Worm (Caenorhabditis elegans) whole organism, L4/young adult: ENCODE results near the gene T26E4.9.
"Not testable (repeated sequence)": the region's sequence is repeated elsewhere in the genome, so short reads cannot be mapped to it uniquely, and the experiment has no call there.

Source experiments
- W03F9.2 ChIP-seq: fragments of 150-350 bp; optimal IDR thresholded peaks from 2 replicates; lab custom pipeline; 2014; ENCODE audit warnings: missing biosample characterization, missing genetic modification characterization
- dao-5 ChIP-seq: sonication (generic microtip); optimal IDR thresholded peaks from 2 replicates; lab custom pipeline; 2016; ENCODE audit warnings: missing genotype, missing genetic modification characterization, moderate library complexity, missing compliant biosample characterization
- him-1 ChIP-seq: sonication (generic microtip); optimal IDR thresholded peaks from 2 replicates; lab custom pipeline; 2016; ENCODE audit warnings: missing genotype, missing genetic modification reagents, missing genetic modification characterization, missing compliant biosample characterization

The T26E4.9 gene

ce11 chrV:15802623-15803022 lies at the start of gene T26E4.9:
Gene T26E4.9, minus strand, starts transcription at chrV:15802723.
- TF ChIP-seq him-1 (tag; lab: Kevin White, UChicago); W03F9.2; dao-5 (tag; lab: Kevin White, UChicago): not testable (repeated sequence)

- not testable (repeated sequence) for TF ChIP-seq dao-5 (tag; lab: Kevin White, UChicago); him-1 (tag; lab: Kevin White, UChicago); W03F9.2
Observed at ce11 chrV:15850276-15850811, 47.8 kb upstream of the T26E4.9 start, which contains the start of gene srh-147. Gene srh-147, minus strand, starts transcription at chrV:15850326.

ce11 chrV:15841095-15841494 lies 38.6 kb upstream of the T26E4.9 start, which contains the start of gene srh-149:
Gene srh-149, minus strand, starts transcription at chrV:15841195.
- TF ChIP-seq him-1 (tag; lab: Kevin White, UChicago) (no peak), dao-5 (tag; lab: Kevin White, UChicago) (no peak), W03F9.2 (no peak)

ce11 chrV:15833622-15834021 lies 31.1 kb upstream of the T26E4.9 start, which contains the start of gene srbc-54:
Gene srbc-54, minus strand, starts transcription at chrV:15833722.
- TF ChIP-seq dao-5 (tag; lab: Kevin White, UChicago) (no peak), W03F9.2 (no peak), him-1 (tag; lab: Kevin White, UChicago) (no peak)

ce11 chrV:15831586-15831985 lies 29.1 kb upstream of the T26E4.9 start, which contains the start of gene srbc-56:
Gene srbc-56, minus strand, starts transcription at chrV:15831686.
- TF ChIP-seq dao-5 (tag; lab: Kevin White, UChicago), result no peak
- TF ChIP-seq him-1 (tag; lab: Kevin White, UChicago), result no peak
- TF ChIP-seq W03F9.2, result no peak

- TF ChIP-seq W03F9.2, result no peak
- no peak for TF ChIP-seq dao-5 (tag; lab: Kevin White, UChicago)
- TF ChIP-seq him-1 (tag; lab: Kevin White, UChicago), result no peak
Observed at ce11 chrV:15829907-15830306, 27.4 kb upstream of the T26E4.9 start, which contains the start of gene srbc-55. Gene srbc-55, minus strand, starts transcription at chrV:15830007.

- TF ChIP-seq W03F9.2, result no peak
- TF ChIP-seq dao-5 (tag; lab: Kevin White, UChicago), result no peak
- TF ChIP-seq him-1 (tag; lab: Kevin White, UChicago), result no peak
Observed at ce11 chrV:15826110-15826509, 23.6 kb upstream of the T26E4.9 start, which contains the start of gene srbc-51. Gene srbc-51, plus strand, starts transcription at chrV:15826410.

- TF ChIP-seq dao-5 (tag; lab: Kevin White, UChicago), result no peak
- TF ChIP-seq him-1 (tag; lab: Kevin White, UChicago), result no peak
- no peak for TF ChIP-seq W03F9.2
Observed at ce11 chrV:15824866-15825265, 22.3 kb upstream of the T26E4.9 start, which contains the start of gene srbc-50. Gene srbc-50, minus strand, starts transcription at chrV:15824966.

ce11 chrV:15821398-15821797 lies 18.9 kb upstream of the T26E4.9 start, which contains the start of gene srbc-49:
Gene srbc-49, plus strand, starts transcription at chrV:15821698.
- no peak for TF ChIP-seq W03F9.2
- no peak for TF ChIP-seq dao-5 (tag; lab: Kevin White, UChicago)
- no peak for TF ChIP-seq him-1 (tag; lab: Kevin White, UChicago)

- TF ChIP-seq him-1 (tag; lab: Kevin White, UChicago), result no peak
- TF ChIP-seq dao-5 (tag; lab: Kevin White, UChicago), result no peak
- no peak for TF ChIP-seq W03F9.2
Observed at ce11 chrV:15819983-15820382, 17.5 kb upstream of the T26E4.9 start, which contains the start of gene srbc-48. Gene srbc-48, plus strand, starts transcription at chrV:15820283.

- TF ChIP-seq dao-5 (tag; lab: Kevin White, UChicago), result no peak
- TF ChIP-seq him-1 (tag; lab: Kevin White, UChicago), result no peak
- no peak for TF ChIP-seq W03F9.2
Observed at ce11 chrV:15817746-15818145, 15.2 kb upstream of the T26E4.9 start, which contains the start of gene abf-3. Gene abf-3, minus strand, starts transcription at chrV:15817846.

ce11 chrV:15815962-15816432 lies 13.5 kb upstream of the T26E4.9 start, which contains the start of the genes fbxa-69 and F54B8.4:
Gene fbxa-69, minus strand, starts transcription at chrV:15815971.
Gene F54B8.4, plus strand, starts transcription at chrV:15816382.
- TF ChIP-seq dao-5 (tag; lab: Kevin White, UChicago) (no peak), him-1 (tag; lab: Kevin White, UChicago) (no peak)

ce11 chrV:15811982-15812381 lies 9.5 kb upstream of the T26E4.9 start, which contains the start of gene nhr-282:
Gene nhr-282, plus strand, starts transcription at chrV:15812282.
- TF ChIP-seq him-1 (tag; lab: Kevin White, UChicago); dao-5 (tag; lab: Kevin White, UChicago); W03F9.2: not testable (repeated sequence)

- TF ChIP-seq W03F9.2 (no peak), dao-5 (tag; lab: Kevin White, UChicago) (no peak)
Observed at ce11 chrV:15810446-15810845, 7.9 kb upstream of the T26E4.9 start, which contains the start of gene F54B8.1. Gene F54B8.1, plus strand, starts transcription at chrV:15810746.
